Worm (Caenorhabditis elegans): ENCODE data around the gene fipr-5.
A peak's percentile ranks its signal among the peaks of the same experiment; 100 is the strongest.

Gene fipr-5

ce11 chrV:10246967-10247366 lies 25.8 kb upstream of the fipr-5 start (continued):
- TF ChIP-seq T07F8.4 (tag; optimal IDR thresholded peaks at IDR 0.05) (no peak), attf-3 (GFP tag; conservative IDR thresholded peaks at IDR 0.05) (no peak), K11D2.4 (GFP tag; IDR thresholded peaks at IDR 0.05) (no peak), hrde-1 (tag; optimal IDR thresholded peaks at IDR 0.05; ENCODE audit: borderline replicate concordance) (no peak), lin-26 (GFP tag; IDR thresholded peaks at IDR 0.05) (peak; percentile 44; the same call in 1 of the 2 replicates), hlh-26 (GFP tag; conservative IDR thresholded peaks at IDR 0.05) (no peak), zfh-2 (GFP tag; conservative IDR thresholded peaks at IDR 0.05) (peak; percentile 82), egrh-3 (GFP tag; IDR thresholded peaks at IDR 0.05) (no peak), nhr-120 (GFP tag; IDR thresholded peaks at IDR 0.05) (no peak), ZK185.1 (tag; optimal IDR thresholded peaks at IDR 0.05; ENCODE audit: poor library complexity, severe bottlenecking) (no peak), zim-3 (tag; optimal IDR thresholded peaks at IDR 0.05) (no peak), nhr-27 (tag; optimal IDR thresholded peaks at IDR 0.05) (no peak), lsy-27 (tag; optimal IDR thresholded peaks at IDR 0.05; ENCODE audit: borderline replicate concordance, insufficient read depth) (no peak), ccch-3 (GFP tag; optimal IDR thresholded peaks at IDR 0.05) (no peak), tbp1 (GFP tag; optimal IDR thresholded peaks at IDR 0.05) (no peak), nfya-1 (tag; optimal IDR thresholded peaks at IDR 0.05; ENCODE audit: borderline replicate concordance, insufficient read depth) (no peak), B0336.3 (GFP tag; IDR thresholded peaks at IDR 0.05) (no peak), ceh-58 (GFP tag; IDR thresholded peaks at IDR 0.05) (no peak), mes-4 (tag; optimal IDR thresholded peaks at IDR 0.05) (no peak), sptf-2 (GFP tag; optimal IDR thresholded peaks at IDR 0.05) (no peak), lin-40 (tag; optimal IDR thresholded peaks at IDR 0.05) (no peak), F33H1.4 (GFP tag; IDR thresholded peaks at IDR 0.05) (no peak), dox-1 (GFP tag; IDR thresholded peaks at IDR 0.05) (0 out of 2 replicates have a peak, but pooled peaks have one; percentile 9), ztf-26 (tag; optimal IDR thresholded peaks at IDR 0.05) (no peak), cebp-2 (GFP tag; IDR thresholded peaks at IDR 0.05) (no peak), egl-44 (GFP tag; IDR thresholded peaks at IDR 0.05) (0 out of 2 replicates have a peak, but pooled peaks have one; percentile 47), C06A6.2 (GFP tag; conservative IDR thresholded peaks at IDR 0.05) (no peak), snpc-1.1 (tag; optimal IDR thresholded peaks at IDR 0.05; ENCODE audit: insufficient read depth) (no peak), C17E4.6 (GFP tag; IDR thresholded peaks at IDR 0.05) (no peak), lsl-1 (GFP tag; optimal IDR thresholded peaks at IDR 0.05) (no peak), madf-8 (GFP tag; conservative IDR thresholded peaks at IDR 0.05) (no peak), ceh-40 (GFP tag; IDR thresholded peaks at IDR 0.05) (0 out of 2 replicates have a peak, but pooled peaks have one; percentile 48), madf-6 (GFP tag; IDR thresholded peaks at IDR 0.05) (no peak), rcor-1 (GFP tag; IDR thresholded peaks at IDR 0.05) (no peak), ztf-25 (GFP tag; IDR thresholded peaks at IDR 0.05) (no peak), cebp-1 (GFP tag; IDR thresholded peaks at IDR 0.05) (no peak), cebp-1 (tag; optimal IDR thresholded peaks at IDR 0.05) (no peak), ztf-22 (GFP tag; optimal IDR thresholded peaks at IDR 0.05) (no peak), Y79H2A.3 (GFP tag; conservative IDR thresholded peaks at IDR 0.05) (no peak), gei-17 (GFP tag; optimal IDR thresholded peaks at IDR 0.05) (no peak), nfyb-1 (GFP tag; IDR thresholded peaks at IDR 0.05) (0 out of 2 replicates have a peak, but pooled peaks have one; percentile 25), chd-7 (tag; optimal IDR thresholded peaks at IDR 0.05) (no peak), nhr-80 (tag; optimal IDR thresholded peaks at IDR 0.05) (no peak), let-526 (GFP tag; IDR thresholded peaks at IDR 0.05) (peak; percentile 10; the same call in 1 of the 2 replicates)
